Fruit fly (Drosophila melanogaster): ENCODE results near the gene unc79.

DNA sequence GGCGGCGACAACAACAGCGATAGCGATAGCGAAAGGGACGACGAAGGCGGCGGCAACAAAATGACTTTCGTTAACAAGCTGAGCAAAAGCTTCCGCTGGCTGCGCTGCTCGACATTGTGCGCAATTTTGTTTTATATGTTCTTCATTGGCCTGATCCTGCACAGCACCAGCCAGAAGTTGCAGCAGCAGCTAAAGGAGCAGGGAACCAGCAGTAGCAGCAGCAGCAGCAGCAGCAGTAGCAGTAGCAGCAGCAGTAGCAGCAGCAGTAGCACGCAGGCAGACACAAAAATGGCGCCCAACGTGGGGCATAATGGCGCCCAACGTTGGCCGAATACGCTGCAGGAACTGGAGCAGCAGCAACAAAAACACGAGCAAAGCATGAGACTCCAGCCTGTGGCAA lies 55.9 kb downstream of the unc79 start:
- TF ChIP-seq CTCF (optimal IDR thresholded peaks at IDR 0.05) (no peak), CG8478 (optimal IDR thresholded peaks at IDR 0.05) (no peak)
